Worm (Caenorhabditis elegans): ENCODE results near the gene malt-1.

Gene malt-1

ce11 chrII:6913309-6913708 is 37.8 kb downstream of the malt-1 start, which contains the start of gene cyn-10 (continued):
- TF ChIP-seq ceh-63 (GFP tag; optimal IDR thresholded peaks at IDR 0.05), result peak; percentile 79
- peak; percentile 99 for TF ChIP-seq rnt-1 (tag; optimal IDR thresholded peaks at IDR 0.05)
- no peak for TF ChIP-seq nhr-12 (tag; optimal IDR thresholded peaks at IDR 0.05)
- TF ChIP-seq swsn-7 (tag; optimal IDR thresholded peaks at IDR 0.05), result peak; percentile 93
- TF ChIP-seq nhr-20 (tag; optimal IDR thresholded peaks at IDR 0.05), result peak; percentile 92
- TF ChIP-seq vab-15 (tag; optimal IDR thresholded peaks at IDR 0.05), result peak; percentile 72
- peak; percentile 94 for TF ChIP-seq tbx-2 (tag; optimal IDR thresholded peaks at IDR 0.05)
- TF ChIP-seq C16A3.4 (tag; optimal IDR thresholded peaks at IDR 0.05), result peak; percentile 49
- peak; percentile 76 to 85 for TF ChIP-seq lsy-2 (tag; optimal IDR thresholded peaks at IDR 0.05)
- TF ChIP-seq ets-5 (GFP tag; IDR thresholded peaks at IDR 0.05), result no peak
- TF ChIP-seq unc-130 (tag; optimal IDR thresholded peaks at IDR 0.05), result peak; percentile 84
- peak; percentile 97 for TF ChIP-seq unc-98 (GFP tag; IDR thresholded peaks at IDR 0.05)
- TF ChIP-seq nhr-19 (GFP tag; conservative IDR thresholded peaks at IDR 0.05), result peak; percentile 95
- TF ChIP-seq unc-86 (tag; optimal IDR thresholded peaks at IDR 0.05), result peak; percentile 84
- peak; percentile 81 for TF ChIP-seq lin-14 (GFP tag; optimal IDR thresholded peaks at IDR 0.05)
- peak; percentile 96 for TF ChIP-seq egl-13 (tag; optimal IDR thresholded peaks at IDR 0.05)
- no peak for TF ChIP-seq unc-30 (tag; optimal IDR thresholded peaks at IDR 0.05)
- TF ChIP-seq zag-1 (tag; optimal IDR thresholded peaks at IDR 0.05), result no peak
- TF ChIP-seq sup-37 (GFP tag; optimal IDR thresholded peaks at IDR 0.05), result peak; percentile 71
- peak; percentile 82 for TF ChIP-seq elt-2 (tag; optimal IDR thresholded peaks at IDR 0.05)
- TF ChIP-seq pax-3 (tag; optimal IDR thresholded peaks at IDR 0.05), result peak; percentile 93
- peak; percentile 99 for TF ChIP-seq ceh-90 (tag; optimal IDR thresholded peaks at IDR 0.05)
- TF ChIP-seq fkh-10 (GFP tag; optimal IDR thresholded peaks at IDR 0.05), result no peak
- TF ChIP-seq ztf-4 (tag; optimal IDR thresholded peaks at IDR 0.05), result peak; percentile 66
- TF ChIP-seq fos-1 (tag; optimal IDR thresholded peaks at IDR 0.05), result no peak
- TF ChIP-seq ces-1 (GFP tag; optimal IDR thresholded peaks at IDR 0.05), result no peak
- TF ChIP-seq pqm-1 (tag; optimal IDR thresholded peaks at IDR 0.05), result no peak
- TF ChIP-seq nhr-11 (tag; optimal IDR thresholded peaks at IDR 0.05), result peak; percentile 13
- TF ChIP-seq lin-39 (tag; optimal IDR thresholded peaks at IDR 0.05), result peak; percentile 52
- peak; percentile 89 for TF ChIP-seq snu-23 (GFP tag; optimal IDR thresholded peaks at IDR 0.05)
- TF ChIP-seq ceh-82 (tag; optimal IDR thresholded peaks at IDR 0.05), result peak; percentile 67 to 80 (median 72)
- peak; percentile 58 for TF ChIP-seq skn-1 (tag; optimal IDR thresholded peaks at IDR 0.05)
- peak; percentile 95 for TF ChIP-seq mab-9 (GFP tag; IDR thresholded peaks at IDR 0.05)
- no peak for TF ChIP-seq aha-1 (tag; optimal IDR thresholded peaks at IDR 0.05)
- TF ChIP-seq C04F5.9 (tag; optimal IDR thresholded peaks at IDR 0.05), result peak; percentile 95
- no peak for TF ChIP-seq nhr-76 (tag; optimal IDR thresholded peaks at IDR 0.05)
- peak; percentile 98 for TF ChIP-seq irx-1 (tag; optimal IDR thresholded peaks at IDR 0.05)
- peak; percentile 96 to 97 for TF ChIP-seq lin-35 (GFP tag; optimal IDR thresholded peaks at IDR 0.05)
- no peak for TF ChIP-seq hpl-2 (GFP tag; optimal IDR thresholded peaks at IDR 0.05)
- peak; percentile 97 for TF ChIP-seq dsc-1 (tag; optimal IDR thresholded peaks at IDR 0.05)
- TF ChIP-seq C34B4.2 (tag; optimal IDR thresholded peaks at IDR 0.05), result peak; percentile 13
- TF ChIP-seq blmp-1 (tag; optimal IDR thresholded peaks at IDR 0.05), result peak; percentile 61
- TF ChIP-seq F16B12.6 (tag; optimal IDR thresholded peaks at IDR 0.05), result peak; percentile 30
- peak; percentile 96 for TF ChIP-seq nhr-47 (tag; optimal IDR thresholded peaks at IDR 0.05)
- TF ChIP-seq sox-4 (tag; optimal IDR thresholded peaks at IDR 0.05), result peak; percentile 95
- peak; percentile 66 for TF ChIP-seq mep-1 (tag; optimal IDR thresholded peaks at IDR 0.05)
- no peak for TF ChIP-seq alr-1 (tag; optimal IDR thresholded peaks at IDR 0.05; ENCODE audit: borderline replicate concordance)

Data from whole organism, L1 larva.